Fruit fly (Drosophila melanogaster) whole organism, adult: ENCODE measurements around the gene CG32651.

Experiments used
- CG12768 ChIP-seq: fragments of 200-800 bp; sonication (Bioruptor generic); optimal IDR thresholded peaks from 2 replicates; lab custom pipeline; 2017; ENCODE audit warnings: missing biosample characterization, missing genetic modification characterization, mild to moderate bottlenecking, moderate library complexity, missing genetic modification reagents
- CG14711 ChIP-seq: fragments of 200-800 bp; sonication (Bioruptor generic); optimal IDR thresholded peaks from 2 replicates; lab custom pipeline; 2018; ENCODE audit warnings: missing biosample characterization, mild to moderate bottlenecking, missing genetic modification characterization, moderate library complexity
- CG5204 ChIP-seq: fragments of 200-800 bp; sonication (Bioruptor generic); optimal IDR thresholded peaks from 2 replicates; lab custom pipeline; 2016; ENCODE audit warnings: missing biosample characterization, missing genetic modification characterization
- Clk ChIP-seq: fragments of 200-800 bp; sonication (Bioruptor generic); optimal IDR thresholded peaks from 2 replicates; lab custom pipeline; 2017; ENCODE audit warnings: missing biosample characterization, missing genetic modification characterization
- Crg-1 ChIP-seq: fragments of 200-800 bp; sonication (Bioruptor generic); optimal IDR thresholded peaks from 2 replicates; lab custom pipeline; 2016; ENCODE audit warnings: missing biosample characterization, missing genetic modification characterization
- Hr96 ChIP-seq: fragments of 200-800 bp; sonication (Bioruptor generic); optimal IDR thresholded peaks from 2 replicates; lab custom pipeline; 2016; ENCODE audit warnings: missing biosample characterization, missing genetic modification characterization
- Mnt ChIP-seq: fragments of 200-800 bp; sonication (Bioruptor generic); optimal IDR thresholded peaks from 2 replicates; lab custom pipeline; 2016; ENCODE audit warnings: missing biosample characterization, mild to moderate bottlenecking, missing genetic modification characterization
- cnc ChIP-seq, 2 experiments: fragments of >200 bp; optimal IDR thresholded peaks; 2 replicates each; lab custom pipeline; 2017
- kay ChIP-seq: fragments of 200-800 bp; sonication (Bioruptor generic); peaks from one replicate; lab custom pipeline; 2016; ENCODE audit warnings: missing biosample characterization, missing genetic modification characterization, borderline replicate concordance
- ovo ChIP-seq: fragments of 200-800 bp; sonication (Bioruptor generic); optimal IDR thresholded peaks from 2 replicates; lab custom pipeline; 2016; ENCODE audit warnings: missing biosample characterization, missing genetic modification characterization

DNA sequence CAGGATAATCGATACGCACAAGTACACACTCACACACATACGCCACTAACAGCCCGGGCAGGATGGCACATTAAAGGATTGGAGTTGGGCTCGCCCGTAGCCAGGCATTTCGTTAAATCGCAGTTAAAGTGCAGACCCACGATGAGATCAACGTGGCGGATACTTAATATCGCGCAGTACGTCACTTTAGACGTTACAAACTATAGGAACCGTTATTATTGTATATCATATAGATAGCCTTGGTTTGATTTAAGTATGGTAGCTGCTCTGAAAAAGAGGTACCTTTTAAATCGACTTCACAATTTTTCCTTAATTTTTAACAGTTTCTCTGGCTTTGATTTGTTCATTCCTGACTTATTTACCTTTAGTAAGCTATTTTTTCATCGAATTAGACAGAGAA lies 35.5 kb downstream of the CG32651 start, which contains the start of gene CG2577:
- TF ChIP-seq Hr96 (GFP tag; lab: Kevin White, UChicago) (no peak), Crg-1 (no peak), CG14711 (tag; lab: Kevin White, UChicago) (no peak), CG12768 (GFP tag; lab: Kevin White, UChicago) (no peak), CG5204 (GFP tag; lab: Kevin White, UChicago) (no peak), Clk (GFP tag; lab: Kevin White, UChicago) (no peak), cnc (optimal IDR thresholded peaks at IDR 0.05; lab: Kevin White, UChicago) (no peak), ovo (GFP tag; lab: Kevin White, UChicago) (no peak), Mnt (GFP tag; lab: Kevin White, UChicago) (no peak), kay (GFP tag; lab: Kevin White, UChicago) (no peak)
